Fruit fly (Drosophila melanogaster): Measurements from ENCODE around the gene CG13116.

- TF ChIP-seq CG34367 (tag; optimal IDR thresholded peaks at IDR 0.05) (no peak), CG14655 (GFP tag; optimal IDR thresholded peaks at IDR 0.05) (no peak), rn (GFP tag; IDR thresholded peaks at IDR 0.05) (no peak), CG9948 (tag; optimal IDR thresholded peaks at IDR 0.05) (no peak), fd96Ca (GFP tag; IDR thresholded peaks at IDR 0.05) (no peak; the same call in 2 of the 3 replicates), CG10348 (GFP tag; IDR thresholded peaks at IDR 0.05) (no peak), CG32121 (GFP tag; IDR thresholded peaks at IDR 0.05) (no peak), EcR (GFP tag; optimal IDR thresholded peaks at IDR 0.05) (no peak), gl (tag; optimal IDR thresholded peaks at IDR 0.05) (no peak)
Measured at dm6 chr2L:9697561-9697960, 32.2 kb upstream of the CG13116 start.

Data from whole organism, pupa.